Worm (Caenorhabditis elegans): ENCODE measurements around the gene clec-59.

ce11 chrII:10471247-10471646 is 8.0 kb downstream of the clec-59 start, which contains the start of gene ZK666.1:
- TF ChIP-seq hmbx-1 (tag; optimal IDR thresholded peaks at IDR 0.05) (no peak), aly-1 (tag; optimal IDR thresholded peaks at IDR 0.05) (no peak), ceh-36 (tag; optimal IDR thresholded peaks at IDR 0.05) (no peak), ama-1 (optimal IDR thresholded peaks at IDR 0.05) (no peak), flt-1 (GFP tag; IDR thresholded peaks at IDR 0.05) (no peak), hmg-4 (GFP tag; optimal IDR thresholded peaks at IDR 0.05) (no peak), tbx-11 (GFP tag; IDR thresholded peaks at IDR 0.05) (no peak), pes-1 (GFP tag; IDR thresholded peaks at IDR 0.05) (no peak)
